Worm (Caenorhabditis elegans) whole organism, early embryonic: ENCODE data around the gene F10E9.1.

ENCODE experiments used
- F13C5.2 ChIP-seq: sonication (generic microtip); optimal IDR thresholded peaks from 2 replicates; lab custom pipeline; 2017; ENCODE audit warnings: mild to moderate bottlenecking, missing genetic modification characterization, inconsistent platforms, missing compliant biosample characterization
- ama-1 ChIP-seq: fragments of 150-350 bp; optimal IDR thresholded peaks from 2 replicates; lab custom pipeline; 2014
- ceh-13 ChIP-seq: fragments of 200-800 bp; sonication (Bioruptor generic); optimal IDR thresholded peaks from 2 replicates; lab custom pipeline; 2018; ENCODE audit warnings: mild to moderate bottlenecking, missing genetic modification characterization, missing compliant biosample characterization
- ceh-36 ChIP-seq: sonication (generic microtip); optimal IDR thresholded peaks from 2 replicates; lab custom pipeline; 2016; ENCODE audit warnings: missing genetic modification characterization, inconsistent platforms, missing compliant biosample characterization
- ets-7 ChIP-seq: sonication (generic microtip); optimal IDR thresholded peaks from 2 replicates; lab custom pipeline; 2016; ENCODE audit warnings: missing genotype, missing genetic modification characterization, missing compliant biosample characterization
- flt-1 ChIP-seq: fragments of 200-800 bp; sonication (Bioruptor generic); IDR thresholded peaks from 2 replicates; pipeline ENCODE4 v1.3.6; 2022; ENCODE audit warnings: missing genetic modification characterization, missing compliant biosample characterization
- hmbx-1 ChIP-seq: sonication (generic microtip); optimal IDR thresholded peaks from 2 replicates; lab custom pipeline; 2016; ENCODE audit warnings: mild to moderate bottlenecking, missing genetic modification characterization, missing compliant biosample characterization
- hmg-4 ChIP-seq: fragments of 200-800 bp; sonication (Bioruptor generic); optimal IDR thresholded peaks from 2 replicates; lab custom pipeline; 2018; ENCODE audit warnings: mild to moderate bottlenecking, missing genetic modification characterization, missing compliant biosample characterization
- hnd-1 ChIP-seq: sonication (generic microtip); optimal IDR thresholded peaks from 2 replicates; lab custom pipeline; 2016; ENCODE audit warnings: missing genetic modification characterization, missing compliant biosample characterization
- pes-1 ChIP-seq: fragments of 200-800 bp; sonication (Bioruptor generic); IDR thresholded peaks from 2 replicates; pipeline ENCODE4 v1.3.6; 2022; ENCODE audit warnings: missing genetic modification reagents, missing genetic modification characterization, missing compliant biosample characterization
- scrt-1 ChIP-seq: fragments of 200-800 bp; sonication (Bioruptor generic); IDR thresholded peaks from 2 replicates; pipeline ENCODE4 v1.3.6; 2022; ENCODE audit warnings: missing genetic modification characterization, missing compliant biosample characterization
- tbx-11 ChIP-seq: fragments of 200-800 bp; sonication (Bioruptor generic); IDR thresholded peaks from 2 replicates; pipeline ENCODE4 v1.3.6; 2022; ENCODE audit warnings: missing genetic modification characterization, missing compliant biosample characterization
- tbx-37 ChIP-seq: fragments of 200-800 bp; sonication (Bioruptor generic); conservative IDR thresholded peaks from 2 replicates; pipeline ENCODE4 v1.3.6; 2022; ENCODE audit warnings: missing genetic modification reagents, missing genetic modification characterization, missing compliant biosample characterization

ce11 chrIII:8331211-8331610 is 8.2 kb downstream of the F10E9.1 start, which contains the start of gene iglr-2:
- TF ChIP-seq ceh-13 (GFP tag; lab: Kevin White, UChicago) = no peak
- TF ChIP-seq ceh-36 (tag; lab: Kevin White, UChicago) = no peak
- no peak for TF ChIP-seq F13C5.2 (tag; lab: Kevin White, UChicago)
- no peak for TF ChIP-seq scrt-1 (GFP tag; lab: Robert Waterston, UW)
- no peak for TF ChIP-seq tbx-37 (GFP tag; lab: Robert Waterston, UW)
- TF ChIP-seq flt-1 (GFP tag; lab: Robert Waterston, UW) = no peak
- no peak for TF ChIP-seq ama-1 (lab: Kevin White, UChicago)
- no peak for TF ChIP-seq tbx-11 (GFP tag; lab: Robert Waterston, UW)
- TF ChIP-seq hmg-4 (GFP tag; lab: Kevin White, UChicago) = no peak
- TF ChIP-seq hnd-1 = no peak
- no peak for TF ChIP-seq ets-7
- no peak for TF ChIP-seq pes-1
- TF ChIP-seq hmbx-1 (tag; lab: Kevin White, UChicago) = no peak
